Fruit fly (Drosophila melanogaster): ENCODE results near the gene CG43367.

CG43367 gene

dm6 chr3L:4193730-4194649 is at the start of gene CG43367:
CG43367 (plus strand) TSS chr3L:4193993.
- peak; percentile 71 for TF ChIP-seq vri (GFP tag; optimal IDR thresholded peaks at IDR 0.05)
- no peak for TF ChIP-seq Met (GFP tag; optimal IDR thresholded peaks at IDR 0.05)

- no peak for TF ChIP-seq fd85E (GFP tag; optimal IDR thresholded peaks at IDR 0.05)
- TF ChIP-seq pdm3 (GFP tag; optimal IDR thresholded peaks at IDR 0.05), result no peak
- TF ChIP-seq salr (GFP tag; optimal IDR thresholded peaks at IDR 0.05), result no peak
- no peak for TF ChIP-seq esn (GFP tag; optimal IDR thresholded peaks at IDR 0.05)
- TF ChIP-seq CG32006 (GFP tag; optimal IDR thresholded peaks at IDR 0.05), result no peak
- no peak for TF ChIP-seq Eip78C (GFP tag)
- TF ChIP-seq net (GFP tag; optimal IDR thresholded peaks at IDR 0.05), result no peak
- TF ChIP-seq Smox (GFP tag; optimal IDR thresholded peaks at IDR 0.05), result no peak
- TF ChIP-seq CG10669 (GFP tag; optimal IDR thresholded peaks at IDR 0.05), result no peak
- TF ChIP-seq cyc (GFP tag; optimal IDR thresholded peaks at IDR 0.05), result no peak
- no peak for TF ChIP-seq CG15336 (GFP tag; IDR thresholded peaks at IDR 0.05)
- no peak for TF ChIP-seq fd59A (GFP tag; optimal IDR thresholded peaks at IDR 0.05)
- no peak for TF ChIP-seq ss (GFP tag; optimal IDR thresholded peaks at IDR 0.05)
- TF ChIP-seq vri (GFP tag; optimal IDR thresholded peaks at IDR 0.05), result no peak
- TF ChIP-seq CG6854 (GFP tag; optimal IDR thresholded peaks at IDR 0.05), result no peak
- no peak for TF ChIP-seq Blimp-1 (GFP tag; optimal IDR thresholded peaks at IDR 0.05)
- no peak for TF ChIP-seq CG11294 (GFP tag; IDR thresholded peaks at IDR 0.05)
- no peak for TF ChIP-seq CG1621 (tag; optimal IDR thresholded peaks at IDR 0.05)
- no peak for TF ChIP-seq Hr4 (GFP tag; optimal IDR thresholded peaks at IDR 0.05)
Measured at dm6 chr3L:4145229-4145628, 48.6 kb upstream of the CG43367 start.

DNA sequence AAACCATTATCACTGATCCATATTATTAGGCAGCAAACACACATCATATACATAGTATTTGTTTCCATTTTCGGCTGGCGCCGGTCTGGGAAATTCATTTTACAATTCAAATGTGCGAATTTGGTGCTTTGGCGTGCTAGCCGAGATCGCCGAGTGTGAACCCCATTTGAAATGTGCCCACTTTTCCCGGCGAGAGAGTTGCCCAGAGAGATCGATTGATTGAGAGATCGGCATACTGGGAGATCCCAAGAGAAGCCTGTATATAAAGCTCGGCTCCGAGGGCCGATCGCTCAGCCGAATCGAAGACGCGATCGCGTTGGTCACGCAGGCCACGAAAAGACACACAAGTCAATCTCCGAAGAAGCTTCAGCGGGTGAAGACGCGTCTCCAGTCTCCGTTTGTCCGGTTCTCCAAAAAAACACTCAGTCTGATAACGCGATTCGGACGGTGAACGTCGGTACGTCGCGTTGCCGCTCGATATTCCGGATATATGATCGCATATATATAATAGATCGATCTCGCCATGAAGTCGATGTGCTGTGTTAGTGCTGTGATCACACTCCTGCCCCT is 45.3 kb upstream of the CG43367 start, which contains the start of gene CG1299:
Gene CG1299 (plus strand): TSS at position 291 of the 570 bp plus-strand sequence.
- TF ChIP-seq Eip78C (GFP tag), result peak; percentile 71
- no peak for TF ChIP-seq pdm3 (GFP tag; optimal IDR thresholded peaks at IDR 0.05)
- TF ChIP-seq Eip75B (GFP tag; optimal IDR thresholded peaks at IDR 0.05), result peak; percentile 18
- TF ChIP-seq CG9139 (GFP tag; optimal IDR thresholded peaks at IDR 0.05), result peak; percentile 2
- peak; percentile 35; the same call in 1 of the 3 replicates for TF ChIP-seq CG6163 (GFP tag; IDR thresholded peaks at IDR 0.05)
- no peak for TF ChIP-seq CG6792 (GFP tag; optimal IDR thresholded peaks at IDR 0.05)
- peak; percentile 57 for TF ChIP-seq CG1621 (tag; optimal IDR thresholded peaks at IDR 0.05)
- no peak for TF ChIP-seq fd85E (GFP tag; optimal IDR thresholded peaks at IDR 0.05)
- TF ChIP-seq dac (GFP tag; optimal IDR thresholded peaks at IDR 0.05), result no peak
- no peak for TF ChIP-seq Lpt (GFP tag; optimal IDR thresholded peaks at IDR 0.05)
- peak; percentile 19 to 44 for TF ChIP-seq ss (GFP tag; optimal IDR thresholded peaks at IDR 0.05)
- TF ChIP-seq Smox (GFP tag; optimal IDR thresholded peaks at IDR 0.05), result no peak
- TF ChIP-seq CG8319 (GFP tag; optimal IDR thresholded peaks at IDR 0.05), result no peak
- TF ChIP-seq fd59A (GFP tag; optimal IDR thresholded peaks at IDR 0.05), result no peak

DNA sequence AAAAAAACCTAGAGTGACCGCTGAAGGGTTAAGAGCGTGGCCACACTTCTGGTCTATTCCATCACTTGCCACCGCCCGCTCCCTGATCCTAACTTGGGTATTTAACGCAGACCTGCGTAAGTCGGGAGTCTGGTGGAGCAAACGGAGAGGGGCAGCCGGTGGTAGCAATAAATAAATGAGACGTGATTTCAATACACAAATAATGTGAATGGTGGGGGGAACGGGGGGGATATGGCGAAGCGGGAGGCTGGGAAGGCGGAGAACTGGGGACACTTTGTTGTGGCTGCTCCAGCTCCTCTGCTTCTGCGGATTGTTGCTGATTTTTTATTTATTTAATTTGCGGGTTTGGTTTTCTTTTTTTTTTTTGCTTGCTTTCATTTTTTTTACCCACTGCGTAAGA is 35.9 kb upstream of the CG43367 start:
- peak; percentile 52 for TF ChIP-seq dsx (GFP tag; optimal IDR thresholded peaks at IDR 0.05; ENCODE audit: poor library complexity, severe bottlenecking)
- TF ChIP-seq Met (GFP tag; optimal IDR thresholded peaks at IDR 0.05), result no peak
- TF ChIP-seq CG11294 (GFP tag; IDR thresholded peaks at IDR 0.05), result no peak
- TF ChIP-seq topi (GFP tag; optimal IDR thresholded peaks at IDR 0.05), result no peak

DNA sequence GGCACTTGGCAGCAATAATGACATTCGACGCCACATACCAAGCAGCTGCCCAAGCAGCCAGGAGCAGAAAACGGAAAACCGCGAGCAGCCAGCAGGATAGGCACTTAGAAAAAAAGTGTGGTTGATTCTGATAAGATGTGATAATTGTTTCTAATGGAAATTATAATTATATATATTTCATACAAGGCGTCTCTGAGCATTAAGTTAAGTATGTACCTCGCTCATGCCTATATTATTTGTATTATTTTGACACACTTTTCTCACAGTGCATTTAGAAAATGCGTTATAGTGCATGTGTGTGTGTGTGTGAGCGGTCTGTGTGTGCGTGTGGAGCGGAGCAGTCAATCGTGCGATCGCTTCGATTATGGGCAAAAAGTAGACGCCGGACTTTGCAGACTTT is 35.4 kb upstream of the CG43367 start:
- TF ChIP-seq CG11902 (GFP tag; optimal IDR thresholded peaks at IDR 0.05) (peak; percentile 38), Ets21C (GFP tag; optimal IDR thresholded peaks at IDR 0.05) (peak; percentile 1), esn (GFP tag; optimal IDR thresholded peaks at IDR 0.05) (peak; percentile 66), CG4318 (GFP tag; optimal IDR thresholded peaks at IDR 0.05) (peak; percentile 41), Sox15 (GFP tag; optimal IDR thresholded peaks at IDR 0.05) (peak; percentile 35), CG9139 (GFP tag; optimal IDR thresholded peaks at IDR 0.05) (peak; percentile 52), CG16779 (tag; optimal IDR thresholded peaks at IDR 0.05) (peak; percentile 11), Eip93F (GFP tag; optimal IDR thresholded peaks at IDR 0.05) (no peak), CG7368 (GFP tag; optimal IDR thresholded peaks at IDR 0.05) (peak; percentile 45), acj6 (GFP tag; optimal IDR thresholded peaks at IDR 0.05) (peak; percentile 67), CG32006 (GFP tag; optimal IDR thresholded peaks at IDR 0.05) (peak; percentile 60), spab (GFP tag; optimal IDR thresholded peaks at IDR 0.05) (peak; percentile 72), CG8119 (GFP tag; IDR thresholded peaks at IDR 0.05) (0 out of 3 replicates have a peak, but pooled peaks have one; percentile 34), CG11294 (GFP tag; IDR thresholded peaks at IDR 0.05) (no peak), ss (GFP tag; optimal IDR thresholded peaks at IDR 0.05) (peak; percentile 62 to 68), Smox (GFP tag; optimal IDR thresholded peaks at IDR 0.05) (peak; percentile 48), Blimp-1 (GFP tag; optimal IDR thresholded peaks at IDR 0.05) (no peak), CG6163 (GFP tag; IDR thresholded peaks at IDR 0.05) (peak; percentile 77), Eip78C (GFP tag) (peak; percentile 91), Lpt (GFP tag; optimal IDR thresholded peaks at IDR 0.05) (peak; percentile 14)

Data from whole organism, prepupa.